Fruit fly (Drosophila melanogaster) whole organism, embryonic: ENCODE measurements around the gene CG13056.

Source experiments
- CG10654 ChIP-seq: fragments of 200-800 bp; sonication (Bioruptor generic); optimal IDR thresholded peaks from 2 replicates; lab custom pipeline; 2016; ENCODE audit warnings: missing biosample characterization, missing genetic modification characterization
- CG11247 ChIP-seq: fragments of 200-800 bp; sonication (Bioruptor generic); IDR thresholded peaks from 2 replicates; pipeline ENCODE4 v1.3.6; 2022; ENCODE audit warnings: missing biosample characterization, missing genetic modification characterization
- CG11398 ChIP-seq: fragments of 200-800 bp; sonication (Bioruptor generic); optimal IDR thresholded peaks from 2 replicates; lab custom pipeline; 2016; ENCODE audit warnings: missing biosample characterization, missing genetic modification characterization
- CG12391 ChIP-seq: fragments of 200-800 bp; sonication (Bioruptor generic); optimal IDR thresholded peaks from 3 replicates; lab custom pipeline; 2018; ENCODE audit warnings: missing biosample characterization, mild to moderate bottlenecking, missing genetic modification characterization, moderate library complexity
- CG13123 ChIP-seq: fragments of 200-800 bp; sonication (Bioruptor generic); optimal IDR thresholded peaks from 2 replicates; lab custom pipeline; 2016; ENCODE audit warnings: missing biosample characterization, missing genetic modification characterization
- CG14014 ChIP-seq: fragments of 200-800 bp; sonication (Bioruptor generic); IDR thresholded peaks from 2 replicates; pipeline ENCODE4 v1.3.6; 2022; ENCODE audit warnings: missing biosample characterization, missing genetic modification characterization
- CG18599 ChIP-seq: fragments of 200-800 bp; sonication (Bioruptor generic); optimal IDR thresholded peaks from 3 replicates; lab custom pipeline; 2017; ENCODE audit warnings: missing biosample characterization, missing genetic modification characterization, mild to moderate bottlenecking, moderate library complexity, missing genetic modification reagents
- CG2712 ChIP-seq: fragments of 200-800 bp; optimal IDR thresholded peaks from 3 replicates; lab custom pipeline; 2019; ENCODE audit warnings: missing biosample characterization, mild to moderate bottlenecking, missing genetic modification characterization, moderate library complexity
- CG31441 ChIP-seq: fragments of 200-800 bp; sonication (Bioruptor generic); IDR thresholded peaks from 2 replicates; pipeline ENCODE4 v1.3.6; 2022; ENCODE audit warnings: missing biosample characterization, missing genetic modification characterization
- CG34422 ChIP-seq: fragments of 200-800 bp; sonication (Bioruptor generic); IDR thresholded peaks from 3 replicates; pipeline ENCODE4 v1.3.6; 2022; ENCODE audit warnings: missing biosample characterization, missing genetic modification characterization
- CG6765 ChIP-seq: fragments of 200-800 bp; sonication (Bioruptor generic); optimal IDR thresholded peaks from 3 replicates; lab custom pipeline; 2017; ENCODE audit warnings: missing biosample characterization, mild to moderate bottlenecking, missing genetic modification characterization
- CG6791 ChIP-seq: fragments of 200-800 bp; sonication (Bioruptor generic); IDR thresholded peaks from 3 replicates; pipeline ENCODE4 v1.3.6; 2022; ENCODE audit warnings: missing biosample characterization, missing genetic modification characterization; ENCODE audit not compliant: partially characterized antibody
- CG6854 ChIP-seq: fragments of 200-800 bp; sonication (Bioruptor generic); optimal IDR thresholded peaks from 3 replicates; lab custom pipeline; 2017; ENCODE audit warnings: missing biosample characterization, mild to moderate bottlenecking, missing genetic modification characterization
- CG8359 ChIP-seq: fragments of 200-800 bp; sonication (Bioruptor generic); optimal IDR thresholded peaks from 2 replicates; lab custom pipeline; 2017; ENCODE audit warnings: missing biosample characterization, mild to moderate bottlenecking, missing genetic modification characterization, borderline replicate concordance
- Elba2 ChIP-seq: fragments of 200-800 bp; sonication (Bioruptor generic); optimal IDR thresholded peaks from 3 replicates; lab custom pipeline; 2016; ENCODE audit warnings: missing biosample characterization, missing genetic modification characterization
- Gug ChIP-seq: fragments of 200-800 bp; sonication (Bioruptor generic); IDR thresholded peaks from 4 replicates; pipeline ENCODE4 v1.3.6; 2022; ENCODE audit warnings: missing biosample characterization, missing genetic modification characterization
- H2.0 ChIP-seq: fragments of 200-800 bp; sonication (Bioruptor generic); IDR thresholded peaks from 2 replicates; pipeline ENCODE4 v1.3.6; 2022; ENCODE audit warnings: missing biosample characterization, missing genetic modification characterization
- Jarid2 ChIP-seq: fragments of 200-800 bp; sonication (Bioruptor generic); optimal IDR thresholded peaks from 3 replicates; lab custom pipeline; 2017; ENCODE audit warnings: mild to moderate bottlenecking, missing biosample characterization, missing genetic modification reagents, missing genetic modification characterization
- MBD-R2 ChIP-seq: fragments of 200-800 bp; sonication (Bioruptor generic); IDR thresholded peaks from 2 replicates; pipeline ENCODE4 v1.3.6; 2022; ENCODE audit warnings: missing biosample characterization, missing genetic modification characterization
- NfI ChIP-seq: fragments of 200-800 bp; sonication (Bioruptor generic); optimal IDR thresholded peaks from 3 replicates; lab custom pipeline; 2018; ENCODE audit warnings: missing biosample characterization, mild to moderate bottlenecking, missing genetic modification characterization, moderate library complexity
- Oli ChIP-seq: fragments of 200-800 bp; sonication (Bioruptor generic); optimal IDR thresholded peaks from 2 replicates; lab custom pipeline; 2018; ENCODE audit warnings: missing biosample characterization, mild to moderate bottlenecking, missing genetic modification characterization, moderate library complexity
- Pdp1 ChIP-seq, 2 experiments: fragments of 200-800 bp; sonication (Bioruptor generic); optimal IDR thresholded peaks; 3 replicates each; lab custom pipeline; 2016; ENCODE audit warnings: missing biosample characterization in 2 of 2, missing genetic modification characterization in 2 of 2, mild to moderate bottlenecking in 1 of 2, moderate library complexity in 1 of 2
- Ravus ChIP-seq: fragments of 200-800 bp; sonication (Bioruptor generic); IDR thresholded peaks from 2 replicates; pipeline ENCODE4 v1.3.6; 2022; ENCODE audit warnings: missing biosample characterization, missing genetic modification characterization
- Rfx ChIP-seq: fragments of 200-800 bp; sonication (Bioruptor generic); IDR thresholded peaks from 2 replicates; pipeline ENCODE4 v1.3.6; 2022; ENCODE audit warnings: missing biosample characterization, missing genetic modification characterization
- Side ChIP-seq: fragments of 200-800 bp; sonication (Bioruptor generic); optimal IDR thresholded peaks from 2 replicates; lab custom pipeline; 2016; ENCODE audit warnings: missing biosample characterization, missing genetic modification characterization
- ab ChIP-seq: fragments of 200-800 bp; sonication (Bioruptor generic); optimal IDR thresholded peaks from 2 replicates; lab custom pipeline; 2016; ENCODE audit warnings: missing biosample characterization, missing genetic modification characterization
- al ChIP-seq: fragments of 200-800 bp; sonication (Bioruptor generic); IDR thresholded peaks from 2 replicates; pipeline ENCODE4 v1.3.6; 2022; ENCODE audit warnings: missing biosample characterization, missing genetic modification characterization
- ap ChIP-seq: fragments of 200-800 bp; sonication (Bioruptor generic); IDR thresholded peaks from 2 replicates; pipeline ENCODE4 v1.3.6; 2022; ENCODE audit warnings: missing biosample characterization, missing genetic modification characterization
- croc ChIP-seq: fragments of 200-800 bp; sonication (Bioruptor generic); conservative IDR thresholded peaks from 3 replicates; pipeline ENCODE4 v1.3.6; 2022; ENCODE audit warnings: missing biosample characterization, missing genetic modification characterization
- dati ChIP-seq: fragments of 200-800 bp; sonication (Bioruptor generic); IDR thresholded peaks from 2 replicates; pipeline ENCODE4 v1.3.6; 2022; ENCODE audit warnings: missing biosample characterization, missing genetic modification characterization
- dysf ChIP-seq: fragments of 200-800 bp; sonication (Bioruptor generic); IDR thresholded peaks from 3 replicates; pipeline ENCODE4 v1.3.6; 2022; ENCODE audit warnings: missing biosample characterization, missing genetic modification characterization
- ems ChIP-seq: fragments of 200-800 bp; sonication (Bioruptor generic); optimal IDR thresholded peaks from 3 replicates; lab custom pipeline; 2016; ENCODE audit warnings: missing biosample characterization, missing genetic modification characterization
- fd102C ChIP-seq: fragments of 200-800 bp; sonication (Bioruptor generic); optimal IDR thresholded peaks from 2 replicates; lab custom pipeline; 2018; ENCODE audit warnings: missing biosample characterization, mild to moderate bottlenecking, missing genetic modification characterization, moderate library complexity
- grau ChIP-seq: fragments of 200-800 bp; optimal IDR thresholded peaks from 3 replicates; lab custom pipeline; 2019; ENCODE audit warnings: missing biosample characterization, mild to moderate bottlenecking, missing genetic modification characterization, moderate library complexity
- hkb ChIP-seq, 2 experiments: fragments of 200-800 bp in 1 of 2; fragments of >200 bp in 1 of 2; sonication (Bioruptor generic) in 1 of 2; IDR thresholded peaks in 1 of 2; optimal IDR thresholded peaks in 1 of 2; 2 replicates each; pipeline versions ENCODE4 v1.3.6 to Lab custom; 2017 to 2022; ENCODE audit warnings: missing biosample characterization in 1 of 2, missing genetic modification characterization in 1 of 2
- lab ChIP-seq: fragments of 200-800 bp; sonication (Bioruptor generic); optimal IDR thresholded peaks from 3 replicates; lab custom pipeline; 2017; ENCODE audit warnings: missing biosample characterization, missing genetic modification characterization, mild to moderate bottlenecking, moderate library complexity, missing genetic modification reagents
- lmd ChIP-seq: fragments of 200-800 bp; sonication (Bioruptor generic); IDR thresholded peaks from 2 replicates; pipeline ENCODE4 v1.3.6; 2022; ENCODE audit warnings: missing biosample characterization, missing genetic modification characterization
- onecut ChIP-seq: fragments of 200-800 bp; sonication (Bioruptor generic); IDR thresholded peaks from 2 replicates; pipeline ENCODE4 v1.3.6; 2022; ENCODE audit warnings: missing biosample characterization, missing genetic modification characterization
- pita ChIP-seq: fragments of 200-800 bp; sonication (Bioruptor generic); optimal IDR thresholded peaks from 2 replicates; lab custom pipeline; 2017; ENCODE audit warnings: missing biosample characterization, mild to moderate bottlenecking, missing genetic modification characterization
- pnt ChIP-seq: fragments of 200-800 bp; sonication (Bioruptor generic); optimal IDR thresholded peaks from 3 replicates; lab custom pipeline; 2016; ENCODE audit warnings: missing biosample characterization, missing genetic modification characterization
- ranshi ChIP-seq: fragments of 200-800 bp; sonication (Bioruptor generic); IDR thresholded peaks from 2 replicates; pipeline ENCODE4 v1.3.6; 2022; ENCODE audit warnings: missing biosample characterization, missing genetic modification characterization
- rib ChIP-seq: fragments of 200-800 bp; sonication (Bioruptor generic); IDR thresholded peaks from 2 replicates; pipeline ENCODE4 v1.3.6; 2022; ENCODE audit warnings: missing biosample characterization, missing genetic modification characterization
- schlank ChIP-seq: fragments of 200-800 bp; sonication (Bioruptor generic); optimal IDR thresholded peaks from 2 replicates; lab custom pipeline; 2018; ENCODE audit warnings: missing biosample characterization, mild to moderate bottlenecking, missing genetic modification characterization
- slp2 ChIP-seq: fragments of 200-800 bp; sonication (Bioruptor generic); optimal IDR thresholded peaks from 2 replicates; lab custom pipeline; 2016; ENCODE audit warnings: missing biosample characterization, missing genetic modification characterization
- sob ChIP-seq: fragments of 200-800 bp; sonication (Bioruptor generic); IDR thresholded peaks from 2 replicates; pipeline ENCODE4 v1.3.6; 2022; ENCODE audit warnings: missing biosample characterization, missing genetic modification characterization
- vfl ChIP-seq: fragments of 200-800 bp; sonication (Bioruptor generic); optimal IDR thresholded peaks from 2 replicates; lab custom pipeline; 2016; ENCODE audit warnings: missing biosample characterization, missing genetic modification characterization

The CG13056 gene

dm6 chr3L:16305820-16306650 is 27.1 kb upstream of the CG13056 start, which contains the start of the genes CG13043 and CG13063 (continued):
- TF ChIP-seq CG6765 (GFP tag; lab: Kevin White, UChicago) (no peak), fd102C (GFP tag; lab: Kevin White, UChicago) (no peak), CG8359 (GFP tag; lab: Kevin White, UChicago) (no peak), grau (tag; lab: Kevin White, UChicago) (no peak), vfl (GFP tag; lab: Kevin White, UChicago) (no peak), CG34422 (GFP tag; lab: Robert Waterston, UW) (no peak), MBD-R2 (GFP tag; lab: Robert Waterston, UW) (no peak), NfI (GFP tag; lab: Kevin White, UChicago) (no peak), croc (GFP tag; lab: Robert Waterston, UW) (no peak), CG13123 (no peak), CG2712 (no peak), CG12391 (tag; lab: Kevin White, UChicago) (no peak), Side (GFP tag; lab: Kevin White, UChicago) (no peak), Jarid2 (GFP tag; lab: Kevin White, UChicago) (no peak), Ravus (GFP tag; lab: Robert Waterston, UW) (no peak), dati (GFP tag; lab: Robert Waterston, UW) (no peak), ranshi (GFP tag; lab: Robert Waterston, UW) (no peak), pita (no peak), ap (no peak), rib (GFP tag; lab: Robert Waterston, UW) (no peak), ems (GFP tag; lab: Kevin White, UChicago) (no peak), H2.0 (GFP tag; lab: Robert Waterston, UW) (0 out of 2 replicates have a peak, but pooled peaks have one; percentile 17), onecut (GFP tag; lab: Robert Waterston, UW) (no peak), Oli (tag; lab: Kevin White, UChicago) (peak; percentile 22)

DNA sequence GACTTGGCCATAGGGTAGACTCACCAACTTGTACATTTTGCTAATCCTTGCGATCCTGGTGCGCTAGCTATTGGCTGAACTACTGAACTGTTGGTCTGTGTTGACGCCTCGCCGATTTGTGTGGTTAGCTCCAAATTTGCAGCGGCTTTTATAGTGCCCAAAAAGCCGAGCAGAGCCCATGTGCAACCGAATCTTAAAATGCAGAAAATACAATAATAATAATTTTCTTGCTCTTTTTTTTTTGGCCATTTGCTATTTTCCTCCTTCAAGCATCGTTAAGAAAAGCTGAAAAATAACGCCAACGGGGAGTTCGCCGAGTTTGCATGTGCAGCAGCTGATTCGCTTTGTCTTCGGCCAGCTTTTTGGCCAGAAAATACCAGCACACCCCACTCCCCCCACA is 24.7 kb upstream of the CG13056 start, which contains the start of gene CG13042:
Gene CG13042 (minus strand): TSS at position 101 of the 400 bp plus-strand sequence.
- TF ChIP-seq CG11398 (GFP tag; lab: Kevin White, UChicago) (no peak), Gug (GFP tag; lab: Robert Waterston, UW) (0 out of 4 replicates have a peak, but pooled peaks have one; percentile 2)

DNA sequence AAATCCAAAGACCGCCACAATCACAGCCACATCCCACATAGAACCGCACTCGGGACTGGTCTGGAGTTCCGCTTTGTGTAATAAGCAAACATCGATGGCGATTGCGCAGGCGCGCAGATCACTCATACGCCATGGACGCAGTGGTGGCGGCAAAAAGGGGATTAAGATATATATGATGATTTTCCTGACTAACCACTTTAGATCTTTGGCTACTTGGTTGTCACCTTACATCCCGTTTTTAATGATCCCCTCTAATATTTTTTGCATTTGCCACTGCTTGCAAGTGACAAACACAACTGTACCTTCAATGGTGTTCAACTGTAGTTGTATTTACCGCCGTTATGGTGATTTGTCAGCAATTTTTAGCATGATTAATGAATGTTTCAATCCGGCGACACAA is 23.1 kb upstream of the CG13056 start:
- TF ChIP-seq H2.0 (GFP tag; lab: Robert Waterston, UW) (peak; percentile 49; the same call in 1 of the 2 replicates), pnt (no peak), lmd (peak; percentile 39; the same call in 1 of the 2 replicates), lab (GFP tag; lab: Kevin White, UChicago) (peak; percentile 72), CG10654 (GFP tag; lab: Kevin White, UChicago) (no peak), al (GFP tag; lab: Robert Waterston, UW) (0 out of 2 replicates have a peak, but pooled peaks have one; percentile 25), CG6791 (no peak), slp2 (GFP tag; lab: Kevin White, UChicago) (no peak), CG6854 (no peak), CG14014 (peak; percentile 37; the same call in 1 of the 2 replicates), ab (no peak), rib (GFP tag; lab: Robert Waterston, UW) (no peak), Rfx (GFP tag; lab: Robert Waterston, UW) (peak; percentile 71), sob (peak; percentile 46; the same call in 1 of the 2 replicates), CG11247 (GFP tag; lab: Robert Waterston, UW) (peak; percentile 49), CG31441 (no peak), hkb (optimal IDR thresholded peaks at IDR 0.05; lab: Kevin White, UChicago) (no peak), hkb (GFP tag; IDR thresholded peaks at IDR 0.05; lab: Robert Waterston, UW) (0 out of 2 replicates have a peak, but pooled peaks have one; percentile 31), CG18599 (peak; percentile 42), Pdp1 (GFP tag; optimal IDR thresholded peaks at IDR 0.05; lab: Kevin White, UChicago) (no peak), Elba2 (GFP tag; lab: Kevin White, UChicago) (no peak), dysf (GFP tag; lab: Robert Waterston, UW) (0 out of 3 replicates have a peak, but pooled peaks have one; percentile 14), Gug (GFP tag; lab: Robert Waterston, UW) (0 out of 4 replicates have a peak, but pooled peaks have one; percentile 6), schlank (tag; lab: Kevin White, UChicago) (peak; percentile 67)
